Worm (Caenorhabditis elegans) whole organism, L3 larva: Measurements from ENCODE around the gene Y49F6C.7.

Experiments used
- R02D3.7 ChIP-seq: fragments of 150-350 bp; optimal IDR thresholded peaks from 2 replicates; lab custom pipeline; 2014; ENCODE audit warnings: missing biosample characterization, missing genetic modification characterization
- ceh-16 ChIP-seq: sonication (generic microtip); optimal IDR thresholded peaks from 2 replicates; lab custom pipeline; 2017; ENCODE audit warnings: missing biosample characterization, missing genetic modification characterization
- ceh-28 ChIP-seq: fragments of 150-350 bp; optimal IDR thresholded peaks from 2 replicates; lab custom pipeline; 2014; ENCODE audit warnings: missing biosample characterization, missing genetic modification reagents, missing genetic modification characterization
- fkh-10 ChIP-seq: sonication (generic microtip); optimal IDR thresholded peaks from 2 replicates; lab custom pipeline; 2017; ENCODE audit warnings: missing biosample characterization, missing genetic modification reagents, missing genetic modification characterization
- jun-1 ChIP-seq: fragments of 150-350 bp; optimal IDR thresholded peaks from 2 replicates; lab custom pipeline; 2014; ENCODE audit warnings: missing biosample characterization, missing genetic modification reagents, missing genetic modification characterization
- nfya-1 ChIP-seq: sonication (generic microtip); optimal IDR thresholded peaks from 2 replicates; lab custom pipeline; 2017; ENCODE audit warnings: missing genetic modification characterization, mild to moderate bottlenecking, missing compliant biosample characterization, antibody characterized with exemption, moderate library complexity; ENCODE audit not compliant: insufficient read depth
- nhr-11 ChIP-seq: fragments of 150-350 bp; optimal IDR thresholded peaks from 2 replicates; lab custom pipeline; 2014; ENCODE audit warnings: missing biosample characterization, missing genetic modification characterization
- nhr-28 ChIP-seq: fragments of 150-350 bp; optimal IDR thresholded peaks from 2 replicates; lab custom pipeline; 2014; ENCODE audit warnings: missing biosample characterization, missing genetic modification characterization
- pha-4 ChIP-seq: fragments of 150-350 bp; optimal IDR thresholded peaks from 2 replicates; lab custom pipeline; 2014; ENCODE audit warnings: missing biosample characterization, missing genetic modification reagents, missing genetic modification characterization
- pqm-1 ChIP-seq: fragments of 150-350 bp; optimal IDR thresholded peaks from 2 replicates; lab custom pipeline; 2017; ENCODE audit warnings: missing biosample characterization, missing genetic modification characterization, inconsistent platforms
- snpc-4 ChIP-seq: fragments of 150-350 bp; optimal IDR thresholded peaks from 2 replicates; lab custom pipeline; 2014; ENCODE audit warnings: missing biosample characterization, missing genetic modification characterization
- tbx-2 ChIP-seq: sonication (generic microtip); optimal IDR thresholded peaks from 2 replicates; lab custom pipeline; 2016; ENCODE audit warnings: mild to moderate bottlenecking, missing genetic modification characterization, missing compliant biosample characterization
- ztf-11 ChIP-seq: fragments of 150-350 bp; optimal IDR thresholded peaks from 2 replicates; lab custom pipeline; 2014; ENCODE audit warnings: missing biosample characterization, missing genetic modification characterization

DNA sequence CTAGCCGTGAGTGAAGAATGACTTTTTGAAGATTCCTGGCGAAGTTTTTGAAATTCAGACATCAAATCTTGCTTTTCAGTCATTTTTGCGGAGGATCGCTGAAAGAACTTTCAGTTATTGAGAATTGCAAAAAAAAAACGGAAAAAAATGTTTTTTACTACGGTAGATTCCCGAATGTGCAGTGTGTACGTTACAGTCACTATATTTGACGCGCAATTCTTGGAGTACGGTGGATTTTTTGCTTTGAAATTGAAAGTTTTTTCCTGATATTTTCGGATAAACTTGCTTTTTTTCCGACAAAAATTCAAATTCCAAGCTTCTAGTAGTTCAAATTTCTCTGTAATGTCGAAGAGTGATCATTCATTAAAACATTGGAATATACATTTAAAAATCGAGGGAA, 26.0 kb downstream of the Y49F6C.7 start, which contains the start of gene F14D2.11:
- TF ChIP-seq snpc-4: no peak
- no peak for TF ChIP-seq ceh-28 (tag; lab: Kevin White, UChicago)
- TF ChIP-seq jun-1 (tag; lab: Kevin White, UChicago): no peak
- no peak for TF ChIP-seq fkh-10 (GFP tag; lab: Kevin White, UChicago)
- TF ChIP-seq tbx-2: no peak
- no peak for TF ChIP-seq pha-4
- no peak for TF ChIP-seq ztf-11 (tag; lab: Kevin White, UChicago)
- TF ChIP-seq pqm-1 (tag; lab: Kevin White, UChicago): no peak
- TF ChIP-seq nhr-11 (tag; lab: Kevin White, UChicago): no peak
- TF ChIP-seq nfya-1: no peak
- no peak for TF ChIP-seq R02D3.7 (tag; lab: Kevin White, UChicago)
- TF ChIP-seq nhr-28 (tag; lab: Kevin White, UChicago): no peak
- TF ChIP-seq ceh-16 (tag; lab: Kevin White, UChicago): no peak
